Worm (Caenorhabditis elegans): ENCODE measurements around the gene pudl-1.
A peak's percentile ranks its signal among the peaks of the same experiment; 100 is the strongest.

ce11 chrIV:2805525-2805924, 27.2 kb upstream of the pudl-1 start, which contains the start of gene Y54G2A.45:
- TF ChIP-seq nhr-80 (tag; optimal IDR thresholded peaks at IDR 0.05) (peak; percentile 97), madf-10 (tag; optimal IDR thresholded peaks at IDR 0.05) (peak; percentile 86), nhr-27 (tag; optimal IDR thresholded peaks at IDR 0.05) (no peak), unc-62 (GFP tag; optimal IDR thresholded peaks at IDR 0.05) (no peak), hrde-1 (tag; optimal IDR thresholded peaks at IDR 0.05; ENCODE audit: borderline replicate concordance) (peak; percentile 87), bed-2 (GFP tag; IDR thresholded peaks at IDR 0.05) (no peak), ztf-22 (GFP tag; optimal IDR thresholded peaks at IDR 0.05) (peak; percentile 90)
